Worm (Caenorhabditis elegans) whole organism, midembryonic: ENCODE measurements around the gene mig-39.

Source experiments
- T22C8.4 ChIP-seq: fragments of 200-800 bp; sonication (Bioruptor generic); IDR thresholded peaks from 2 replicates; pipeline ENCODE4 v1.3.6; 2022; ENCODE audit warnings: missing genetic modification characterization, missing compliant biosample characterization
- cog-1 ChIP-seq: sonication (generic microtip); optimal IDR thresholded peaks from 2 replicates; lab custom pipeline; 2016; ENCODE audit warnings: missing genetic modification characterization, missing compliant biosample characterization
- flt-1 ChIP-seq: fragments of 200-800 bp; sonication (Bioruptor generic); IDR thresholded peaks from 2 replicates; pipeline ENCODE4 v1.3.6; 2022; ENCODE audit warnings: missing genetic modification characterization, missing compliant biosample characterization
- klf-2 ChIP-seq: fragments of 200-800 bp; sonication (Bioruptor generic); conservative IDR thresholded peaks from 2 replicates; pipeline ENCODE4 v1.3.6; 2022; ENCODE audit warnings: missing genetic modification reagents, missing genetic modification characterization, missing compliant biosample characterization
- med-1 ChIP-seq: sonication (generic microtip); optimal IDR thresholded peaks from 2 replicates; lab custom pipeline; 2017; ENCODE audit warnings: missing genetic modification characterization, mild to moderate bottlenecking, missing compliant biosample characterization, antibody characterized with exemption, missing genetic modification reagents; ENCODE audit not compliant: insufficient read depth
- ref-1 ChIP-seq: fragments of 200-800 bp; sonication (Bioruptor generic); conservative IDR thresholded peaks from 2 replicates; pipeline ENCODE4 v1.3.6; 2022; ENCODE audit warnings: missing genetic modification reagents, missing genetic modification characterization, missing compliant biosample characterization
- tab-1 ChIP-seq: fragments of 200-800 bp; sonication (Bioruptor generic); IDR thresholded peaks from 2 replicates; pipeline ENCODE4 v1.3.6; 2022; ENCODE audit warnings: missing genetic modification characterization, missing compliant biosample characterization
- ztf-23 ChIP-seq: fragments of 200-800 bp; sonication (Bioruptor generic); IDR thresholded peaks from 2 replicates; pipeline ENCODE4 v1.3.6; 2022; ENCODE audit warnings: missing genetic modification reagents, missing genetic modification characterization, missing compliant biosample characterization
- ztf-29 ChIP-seq: fragments of 200-800 bp; sonication (Bioruptor generic); IDR thresholded peaks from 2 replicates; pipeline ENCODE4 v1.3.6; 2022; ENCODE audit warnings: missing genetic modification reagents, missing genetic modification characterization, missing compliant biosample characterization

The mig-39 gene

ce11 chrIII:8437763-8438414 lies 28.9 kb upstream of the mig-39 start:
- no peak for TF ChIP-seq ref-1
- TF ChIP-seq ztf-29 = no peak
- no peak for TF ChIP-seq tab-1 (GFP tag; lab: Robert Waterston, UW)
- TF ChIP-seq klf-2 (GFP tag; lab: Robert Waterston, UW) = no peak
- no peak for TF ChIP-seq cog-1 (tag; lab: Kevin White, UChicago)
- no peak for TF ChIP-seq T22C8.4
- no peak for TF ChIP-seq flt-1 (GFP tag; lab: Robert Waterston, UW)
- no peak for TF ChIP-seq med-1
- TF ChIP-seq ztf-23 (GFP tag; lab: Robert Waterston, UW) = no peak

ce11 chrIII:8439312-8439711 lies 27.5 kb upstream of the mig-39 start, which contains the start of gene pqn-96:
pqn-96 (minus strand) TSS chrIII:8439412.
- no peak for TF ChIP-seq med-1
- TF ChIP-seq klf-2 (GFP tag; lab: Robert Waterston, UW) = no peak
- no peak for TF ChIP-seq ztf-29
- TF ChIP-seq T22C8.4 = no peak
- no peak for TF ChIP-seq ztf-23 (GFP tag; lab: Robert Waterston, UW)
- no peak for TF ChIP-seq cog-1 (tag; lab: Kevin White, UChicago)
- no peak for TF ChIP-seq ref-1

ce11 chrIII:8443557-8444131 lies 23.2 kb upstream of the mig-39 start, which contains the start of gene ufbp-1:
ufbp-1 (minus strand) TSS chrIII:8443607.
- TF ChIP-seq med-1 (no peak), flt-1 (GFP tag; lab: Robert Waterston, UW) (0 out of 2 replicates have a peak, but pooled peaks have one; percentile 23), ztf-23 (GFP tag; lab: Robert Waterston, UW) (no peak), klf-2 (GFP tag; lab: Robert Waterston, UW) (no peak)

- TF ChIP-seq flt-1 (GFP tag; lab: Robert Waterston, UW) (no peak), med-1 (no peak), klf-2 (GFP tag; lab: Robert Waterston, UW) (no peak), ztf-29 (no peak), ztf-23 (GFP tag; lab: Robert Waterston, UW) (no peak), cog-1 (tag; lab: Kevin White, UChicago) (no peak), tab-1 (GFP tag; lab: Robert Waterston, UW) (no peak), T22C8.4 (no peak), ref-1 (no peak)
Observed at ce11 chrIII:8444433-8445090, 22.3 kb upstream of the mig-39 start.

- TF ChIP-seq ref-1 (no peak), ztf-29 (no peak), T22C8.4 (no peak), ztf-23 (GFP tag; lab: Robert Waterston, UW) (no peak), med-1 (no peak), flt-1 (GFP tag; lab: Robert Waterston, UW) (no peak), cog-1 (tag; lab: Kevin White, UChicago) (no peak), klf-2 (GFP tag; lab: Robert Waterston, UW) (no peak)
Observed at ce11 chrIII:8446061-8446460, 20.8 kb upstream of the mig-39 start.

ce11 chrIII:8446534-8446933 lies 20.3 kb upstream of the mig-39 start, which contains the start of gene hsp-110:
hsp-110 (minus strand) TSS chrIII:8446909.
- no peak for TF ChIP-seq ztf-29
- no peak for TF ChIP-seq ref-1
- TF ChIP-seq flt-1 (GFP tag; lab: Robert Waterston, UW) = no peak
- TF ChIP-seq tab-1 (GFP tag; lab: Robert Waterston, UW) = no peak
- no peak for TF ChIP-seq ztf-23 (GFP tag; lab: Robert Waterston, UW)
- no peak for TF ChIP-seq med-1
- no peak for TF ChIP-seq T22C8.4
- no peak for TF ChIP-seq klf-2 (GFP tag; lab: Robert Waterston, UW)
- no peak for TF ChIP-seq cog-1 (tag; lab: Kevin White, UChicago)

ce11 chrIII:8446940-8447403 lies 19.9 kb upstream of the mig-39 start, which contains the start of gene rpn-3:
rpn-3 (plus strand) TSS chrIII:8447353.
- TF ChIP-seq ztf-23 (GFP tag; lab: Robert Waterston, UW) (peak; percentile 78), ref-1 (no peak), med-1 (no peak), cog-1 (tag; lab: Kevin White, UChicago) (peak; percentile 90), tab-1 (GFP tag; lab: Robert Waterston, UW) (no peak), klf-2 (GFP tag; lab: Robert Waterston, UW) (no peak), T22C8.4 (no peak), flt-1 (GFP tag; lab: Robert Waterston, UW) (peak; percentile 79), ztf-29 (no peak)

ce11 chrIII:8449160-8449807 lies 17.6 kb upstream of the mig-39 start, which contains the start of gene mrpl-32:
mrpl-32 (plus strand) TSS chrIII:8449757.
- no peak for TF ChIP-seq T22C8.4
- no peak for TF ChIP-seq flt-1 (GFP tag; lab: Robert Waterston, UW)
- TF ChIP-seq ref-1 = no peak
- no peak for TF ChIP-seq ztf-23 (GFP tag; lab: Robert Waterston, UW)
- TF ChIP-seq cog-1 (tag; lab: Kevin White, UChicago) = no peak
- TF ChIP-seq med-1 = no peak
- no peak for TF ChIP-seq tab-1 (GFP tag; lab: Robert Waterston, UW)
- TF ChIP-seq ztf-29 = no peak
- TF ChIP-seq klf-2 (GFP tag; lab: Robert Waterston, UW) = no peak

ce11 chrIII:8450494-8450893 lies 16.3 kb upstream of the mig-39 start:
- no peak for TF ChIP-seq flt-1 (GFP tag; lab: Robert Waterston, UW)
- no peak for TF ChIP-seq ztf-29
- no peak for TF ChIP-seq ref-1
- TF ChIP-seq cog-1 (tag; lab: Kevin White, UChicago) = no peak
- no peak for TF ChIP-seq T22C8.4
- TF ChIP-seq ztf-23 (GFP tag; lab: Robert Waterston, UW) = no peak
- no peak for TF ChIP-seq med-1
- no peak for TF ChIP-seq klf-2 (GFP tag; lab: Robert Waterston, UW)
- no peak for TF ChIP-seq tab-1 (GFP tag; lab: Robert Waterston, UW)
